Worm (Caenorhabditis elegans) whole organism, L2 larva: ENCODE measurements around the gene F55G7.5.
"Not testable (repeated sequence)": the region's sequence is repeated elsewhere in the genome, so short reads cannot be mapped to it uniquely, and the experiment has no call there.

Experiments
- Y55F3AM.14 ChIP-seq: fragments of 200-800 bp; sonication (Bioruptor generic); optimal IDR thresholded peaks from 2 replicates; lab custom pipeline; 2018; ENCODE audit warnings: mild to moderate bottlenecking, missing genetic modification characterization, missing compliant biosample characterization
- ZK546.5 ChIP-seq: sonication (generic microtip); optimal IDR thresholded peaks from 2 replicates; lab custom pipeline; 2017; ENCODE audit warnings: missing biosample characterization, missing genetic modification characterization
- aly-2 ChIP-seq: fragments of 150-350 bp; optimal IDR thresholded peaks from 2 replicates; lab custom pipeline; 2014; ENCODE audit warnings: missing biosample characterization, missing genetic modification characterization
- elt-3 ChIP-seq: sonication (generic microtip); optimal IDR thresholded peaks from 2 replicates; lab custom pipeline; 2017; ENCODE audit warnings: missing biosample characterization, missing genetic modification characterization
- mdl-1 ChIP-seq, 2 experiments: fragments of 150-350 bp in 1 of 2; sonication (generic microtip) in 1 of 2; optimal IDR thresholded peaks; 2 replicates each; lab custom pipeline; 2017; ENCODE audit warnings: missing biosample characterization in 2 of 2, missing genetic modification characterization in 2 of 2
- nhr-129 ChIP-seq: fragments of 150-350 bp; optimal IDR thresholded peaks from 2 replicates; lab custom pipeline; 2014; ENCODE audit warnings: missing biosample characterization, missing genetic modification characterization
- nhr-21 ChIP-seq: fragments of 150-350 bp; optimal IDR thresholded peaks from 2 replicates; lab custom pipeline; 2014; ENCODE audit warnings: missing biosample characterization, missing genetic modification characterization
- sma-9 ChIP-seq, 2 experiments: fragments of 150-350 bp in 1 of 2; sonication (generic microtip) in 1 of 2; optimal IDR thresholded peaks; 2 replicates each; lab custom pipeline; 2014 to 2016; ENCODE audit warnings: missing genetic modification characterization in 2 of 2, mild to moderate bottlenecking in 1 of 2, missing biosample characterization in 1 of 2, missing compliant biosample characterization in 1 of 2, missing genetic modification reagents in 1 of 2, moderate library complexity in 1 of 2
- unc-62 ChIP-seq: fragments of 150-350 bp; optimal IDR thresholded peaks from 2 replicates; lab custom pipeline; 2014; ENCODE audit warnings: missing biosample characterization, missing genetic modification reagents, missing genetic modification characterization
- ztf-1 ChIP-seq: fragments of 200-800 bp; sonication (Bioruptor generic); conservative IDR thresholded peaks from 2 replicates; pipeline ENCODE4 v1.3.6; 2022; ENCODE audit warnings: missing genetic modification characterization, missing compliant biosample characterization

ce11 chrX:11961103-11961502 is 22.4 kb upstream of the F55G7.5 start, which contains the start of gene C49F5.13:
- TF ChIP-seq nhr-21 (tag; lab: Kevin White, UChicago); mdl-1 (tag; optimal IDR thresholded peaks at IDR 0.05; lab: Kevin White, UChicago); elt-3; Y55F3AM.14 (GFP tag; lab: Kevin White, UChicago); unc-62 (GFP tag; lab: Kevin White, UChicago); aly-2 (tag; lab: Kevin White, UChicago); ztf-1 (GFP tag; lab: Robert Waterston, UW); sma-9 (GFP tag; optimal IDR thresholded peaks at IDR 0.05; lab: Kevin White, UChicago); sma-9 (tag; optimal IDR thresholded peaks at IDR 0.05; lab: Kevin White, UChicago); ZK546.5 (tag; lab: Kevin White, UChicago); nhr-129 (tag; lab: Kevin White, UChicago): not testable (repeated sequence)
